Worm (Caenorhabditis elegans): ENCODE results near the gene gst-22.

The gst-22 gene

ce11 chrV:16210257-16211002 lies 21.7 kb downstream of the gst-22 start, which contains the start of gene F11A5.16:
F11A5.16 (plus strand) TSS chrV:16210952.
- TF ChIP-seq dao-5 (tag; optimal IDR thresholded peaks at IDR 0.05) = no peak
- TF ChIP-seq him-1 (tag; optimal IDR thresholded peaks at IDR 0.05) = no peak
- no peak for TF ChIP-seq W03F9.2 (tag; optimal IDR thresholded peaks at IDR 0.05)

ce11 chrV:16209837-16210236 lies 22.2 kb downstream of the gst-22 start, which contains the start of gene oac-15:
oac-15 (minus strand) TSS chrV:16209937.
- TF ChIP-seq him-1 (tag; optimal IDR thresholded peaks at IDR 0.05) (no peak), W03F9.2 (tag; optimal IDR thresholded peaks at IDR 0.05) (no peak), dao-5 (tag; optimal IDR thresholded peaks at IDR 0.05) (no peak)

ce11 chrV:16204888-16205287 lies 27.2 kb downstream of the gst-22 start, which contains the start of gene irld-26:
irld-26 (plus strand) TSS chrV:16205188.
- TF ChIP-seq W03F9.2 (tag; optimal IDR thresholded peaks at IDR 0.05) = no peak
- TF ChIP-seq him-1 (tag; optimal IDR thresholded peaks at IDR 0.05) = no peak

ce11 chrV:16202618-16203017 lies 29.5 kb downstream of the gst-22 start, which contains the start of gene F11A5.18:
F11A5.18 (plus strand) TSS chrV:16202918.
- TF ChIP-seq him-1 (tag; optimal IDR thresholded peaks at IDR 0.05) (no peak), dao-5 (tag; optimal IDR thresholded peaks at IDR 0.05) (no peak), W03F9.2 (tag; optimal IDR thresholded peaks at IDR 0.05) (no peak)

ce11 chrV:16201730-16202129 lies 30.4 kb downstream of the gst-22 start, which contains the start of gene F11A5.17:
F11A5.17 (plus strand) TSS chrV:16202030.
- TF ChIP-seq W03F9.2 (tag; optimal IDR thresholded peaks at IDR 0.05) = no peak
- no peak for TF ChIP-seq him-1 (tag; optimal IDR thresholded peaks at IDR 0.05)
- no peak for TF ChIP-seq dao-5 (tag; optimal IDR thresholded peaks at IDR 0.05)

- TF ChIP-seq him-1 (tag; optimal IDR thresholded peaks at IDR 0.05) = no peak
- no peak for TF ChIP-seq W03F9.2 (tag; optimal IDR thresholded peaks at IDR 0.05)
- no peak for TF ChIP-seq dao-5 (tag; optimal IDR thresholded peaks at IDR 0.05)
These were observed 34.1 kb downstream of the gst-22 start, which contains the start of gene F11A5.5 for ce11 chrV:16198016-16198415. F11A5.5 (plus strand) TSS chrV:16198316.

ce11 chrV:16195379-16195778 lies 36.7 kb downstream of the gst-22 start, which contains the start of gene rabr-3:
rabr-3 (plus strand) TSS chrV:16195679.
- no peak for TF ChIP-seq dao-5 (tag; optimal IDR thresholded peaks at IDR 0.05)
- no peak for TF ChIP-seq W03F9.2 (tag; optimal IDR thresholded peaks at IDR 0.05)
- no peak for TF ChIP-seq him-1 (tag; optimal IDR thresholded peaks at IDR 0.05)

ce11 chrV:16194639-16195038 lies 37.4 kb downstream of the gst-22 start, which contains the start of gene rabr-4:
rabr-4 (plus strand) TSS chrV:16194939.
- TF ChIP-seq dao-5 (tag; optimal IDR thresholded peaks at IDR 0.05) (no peak), him-1 (tag; optimal IDR thresholded peaks at IDR 0.05) (no peak), W03F9.2 (tag; optimal IDR thresholded peaks at IDR 0.05) (no peak)

- no peak for TF ChIP-seq W03F9.2 (tag; optimal IDR thresholded peaks at IDR 0.05)
- TF ChIP-seq him-1 (tag; optimal IDR thresholded peaks at IDR 0.05) = no peak
- TF ChIP-seq dao-5 (tag; optimal IDR thresholded peaks at IDR 0.05) = no peak
These were observed 40.0 kb downstream of the gst-22 start, which contains the start of gene srh-279 for ce11 chrV:16192114-16192513. srh-279 (plus strand) TSS chrV:16192414.

- TF ChIP-seq W03F9.2 (tag; optimal IDR thresholded peaks at IDR 0.05) = no peak
- no peak for TF ChIP-seq him-1 (tag; optimal IDR thresholded peaks at IDR 0.05)
- no peak for TF ChIP-seq dao-5 (tag; optimal IDR thresholded peaks at IDR 0.05)
These were observed 41.6 kb downstream of the gst-22 start, which contains the start of gene srh-281 for ce11 chrV:16190485-16190884. srh-281 (plus strand) TSS chrV:16190785.

- TF ChIP-seq dao-5 (tag; optimal IDR thresholded peaks at IDR 0.05) (no peak), W03F9.2 (tag; optimal IDR thresholded peaks at IDR 0.05) (no peak), him-1 (tag; optimal IDR thresholded peaks at IDR 0.05) (no peak)
These were observed 48.7 kb downstream of the gst-22 start, which contains the start of gene srz-14 for ce11 chrV:16183357-16183756. srz-14 (plus strand) TSS chrV:16183657.

- no peak for TF ChIP-seq dao-5 (tag; optimal IDR thresholded peaks at IDR 0.05)
- no peak for TF ChIP-seq him-1 (tag; optimal IDR thresholded peaks at IDR 0.05)
- TF ChIP-seq W03F9.2 (tag; optimal IDR thresholded peaks at IDR 0.05) = no peak
These were observed 49.2 kb downstream of the gst-22 start, which contains the start of gene srh-277 for ce11 chrV:16182918-16183317. srh-277 (plus strand) TSS chrV:16183218.

- no peak for TF ChIP-seq him-1 (tag; optimal IDR thresholded peaks at IDR 0.05)
- TF ChIP-seq dao-5 (tag; optimal IDR thresholded peaks at IDR 0.05) = no peak
- TF ChIP-seq W03F9.2 (tag; optimal IDR thresholded peaks at IDR 0.05) = no peak
These were observed 50.0 kb downstream of the gst-22 start, which contains the start of gene srz-13 for ce11 chrV:16182110-16182509. srz-13 (plus strand) TSS chrV:16182410.
